Worm (Caenorhabditis elegans) whole organism, L4/young adult: ENCODE measurements around the gene ulp-3.

Experiments used
- W03F9.2 ChIP-seq: fragments of 150-350 bp; optimal IDR thresholded peaks from 2 replicates; lab custom pipeline; 2014; ENCODE audit warnings: missing biosample characterization, missing genetic modification characterization
- dao-5 ChIP-seq: sonication (generic microtip); optimal IDR thresholded peaks from 2 replicates; lab custom pipeline; 2016; ENCODE audit warnings: missing genotype, missing genetic modification characterization, moderate library complexity, missing compliant biosample characterization
- him-1 ChIP-seq: sonication (generic microtip); optimal IDR thresholded peaks from 2 replicates; lab custom pipeline; 2016; ENCODE audit warnings: missing genotype, missing genetic modification reagents, missing genetic modification characterization, missing compliant biosample characterization

DNA sequence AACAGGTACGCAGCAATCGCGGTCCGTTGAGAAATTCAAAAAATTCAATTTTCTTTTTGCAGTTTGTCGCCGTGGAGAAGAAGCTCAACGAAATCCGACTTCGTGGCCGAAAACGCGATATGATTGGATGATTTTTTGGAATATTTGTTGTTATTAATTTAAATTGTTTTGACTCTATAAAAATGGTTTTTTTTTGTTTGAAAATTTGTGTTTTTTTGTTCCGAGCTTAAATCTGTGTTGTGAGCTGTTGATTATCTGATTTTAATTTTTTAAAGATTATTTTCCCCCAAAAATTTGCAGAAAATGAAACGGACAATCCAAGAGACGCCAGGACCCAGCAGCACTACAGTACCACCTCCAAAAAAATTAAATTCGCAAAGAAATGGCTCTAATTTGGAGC, 3.9 kb upstream of the ulp-3 start, which contains the start of gene tdpo-1:
- TF ChIP-seq W03F9.2 (tag; lab: Kevin White, UChicago) (no peak), him-1 (no peak), dao-5 (tag; lab: Kevin White, UChicago) (no peak)
